Fruit fly (Drosophila melanogaster) whole organism: ENCODE data around the gene Jhbp1.

Experiments used
- CG8478 ChIP-seq: fragments of >200 bp; optimal IDR thresholded peaks from 2 replicates; lab custom pipeline; 2018; ENCODE audit warnings: inconsistent platforms
- psq ChIP-seq: fragments of >200 bp; optimal IDR thresholded peaks from 2 replicates; lab custom pipeline; 2017

dm6 chr3R:4987408-4987807 lies 22.2 kb downstream of the Jhbp1 start:
- TF ChIP-seq CG8478 (lab: Kevin White, UChicago) (no peak), psq (lab: Kevin White, UChicago) (no peak)
